Fruit fly (Drosophila melanogaster): ENCODE data around the gene wol.

DNA sequence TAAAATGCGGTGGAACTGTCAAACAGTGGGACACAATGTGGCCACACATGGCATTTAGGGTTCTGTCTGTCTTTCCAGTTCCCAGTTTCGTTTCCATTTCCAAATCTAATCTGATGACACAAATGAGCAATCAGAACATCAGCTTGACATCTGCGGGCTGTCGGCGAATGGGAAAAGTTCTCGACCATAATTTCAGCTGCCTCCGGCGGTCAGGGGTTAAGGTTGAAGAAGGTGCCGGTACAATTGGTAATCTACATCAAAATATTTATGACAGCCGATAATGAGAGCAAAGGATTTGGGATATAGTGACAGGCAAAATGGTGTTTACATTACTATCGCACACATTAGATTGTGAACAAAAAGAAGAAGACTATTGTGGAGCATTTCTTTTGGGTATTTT lies 20.9 kb downstream of the wol start:
- TF ChIP-seq Aef1 (GFP tag; IDR thresholded peaks at IDR 0.05) (no peak), Hr78 (GFP tag; optimal IDR thresholded peaks at IDR 0.05) (peak in 1 of 2 experiments; percentile 84), cwo (GFP tag; optimal IDR thresholded peaks at IDR 0.05) (no peak), Side (GFP tag; optimal IDR thresholded peaks at IDR 0.05) (no peak), Fer3 (tag; optimal IDR thresholded peaks at IDR 0.05) (no peak), cas (GFP tag; IDR thresholded peaks at IDR 0.05) (no peak), CG17328 (GFP tag; IDR thresholded peaks at IDR 0.05) (no peak), gsb-n (tag; optimal IDR thresholded peaks at IDR 0.05) (no peak)
